Fruit fly (Drosophila melanogaster): ENCODE data around the gene CG17211.

dm6 chr2L:12108779-12109564, 5.2 kb upstream of the CG17211 start, which contains the start of the genes Rab6 and Phae1:
- TF ChIP-seq CTCF (optimal IDR thresholded peaks at IDR 0.05), result peak in 1 of 2 experiments; percentile 4
- TF ChIP-seq CG8478 (optimal IDR thresholded peaks at IDR 0.05), result no peak

Data from S2 (cell line).